Fruit fly (Drosophila melanogaster) whole organism, embryonic: ENCODE measurements around the gene Ctu2.
A peak's percentile ranks its signal among the peaks of the same experiment; 100 is the strongest.

Experiments used
- ATbp ChIP-seq: fragments of 200-800 bp; sonication (Bioruptor generic); optimal IDR thresholded peaks from 2 replicates; lab custom pipeline; 2017; ENCODE audit warnings: missing biosample characterization, mild to moderate bottlenecking, missing genetic modification characterization, missing genetic modification reagents
- Atf6 ChIP-seq: fragments of 200-800 bp; sonication (Bioruptor generic); IDR thresholded peaks from 2 replicates; pipeline ENCODE4 v1.3.6; 2022; ENCODE audit warnings: missing biosample characterization, missing genetic modification characterization
- CG10543 ChIP-seq: fragments of 200-800 bp; sonication (Bioruptor generic); optimal IDR thresholded peaks from 3 replicates; lab custom pipeline; 2017; ENCODE audit warnings: missing biosample characterization, mild to moderate bottlenecking, missing genetic modification characterization, moderate library complexity
- CG12236 ChIP-seq: fragments of 200-800 bp; sonication (Bioruptor generic); optimal IDR thresholded peaks from 2 replicates; lab custom pipeline; 2016; ENCODE audit warnings: missing biosample characterization, missing genetic modification characterization
- CG12659 ChIP-seq: fragments of 200-800 bp; sonication (Bioruptor generic); optimal IDR thresholded peaks from 3 replicates; lab custom pipeline; 2017; ENCODE audit warnings: mild to moderate bottlenecking, missing biosample characterization, missing genetic modification reagents, missing genetic modification characterization
- CG14860 ChIP-seq: fragments of 200-800 bp; sonication (Bioruptor generic); IDR thresholded peaks from 3 replicates; pipeline ENCODE4 v1.3.6; 2022; ENCODE audit warnings: missing biosample characterization, missing genetic modification characterization; ENCODE audit not compliant: partially characterized antibody
- CG30403 ChIP-seq: fragments of 200-800 bp; sonication (Bioruptor generic); optimal IDR thresholded peaks from 3 replicates; lab custom pipeline; 2016; ENCODE audit warnings: missing biosample characterization, missing genetic modification characterization
- CG3065 ChIP-seq: fragments of 200-800 bp; sonication (Bioruptor generic); optimal IDR thresholded peaks from 2 replicates; lab custom pipeline; 2016; ENCODE audit warnings: missing biosample characterization, missing genetic modification characterization
- CG3281 ChIP-seq: fragments of 200-800 bp; sonication (Bioruptor generic); optimal IDR thresholded peaks from 3 replicates; lab custom pipeline; 2017; ENCODE audit warnings: missing biosample characterization, mild to moderate bottlenecking, missing genetic modification characterization
- CG33213 ChIP-seq: fragments of 200-800 bp; sonication (Bioruptor generic); optimal IDR thresholded peaks from 3 replicates; lab custom pipeline; 2016; ENCODE audit warnings: missing biosample characterization, missing genetic modification characterization
- CG34376 ChIP-seq: fragments of 200-800 bp; sonication (Bioruptor generic); optimal IDR thresholded peaks from 2 replicates; lab custom pipeline; 2018; ENCODE audit warnings: missing biosample characterization, mild to moderate bottlenecking, missing genetic modification characterization
- CG3995 ChIP-seq: fragments of 200-800 bp; sonication (Bioruptor generic); optimal IDR thresholded peaks from 3 replicates; lab custom pipeline; 2016; ENCODE audit warnings: missing biosample characterization, missing genetic modification characterization
- CG4282 ChIP-seq: fragments of 200-800 bp; sonication (Bioruptor generic); optimal IDR thresholded peaks from 2 replicates; lab custom pipeline; 2016; ENCODE audit warnings: missing biosample characterization, missing genetic modification characterization
- CG6254 ChIP-seq: fragments of 200-800 bp; sonication (Bioruptor generic); optimal IDR thresholded peaks from 3 replicates; lab custom pipeline; 2017; ENCODE audit warnings: mild to moderate bottlenecking, missing biosample characterization, missing genetic modification reagents, missing genetic modification characterization
- CG8089 ChIP-seq: fragments of 200-800 bp; sonication (Bioruptor generic); optimal IDR thresholded peaks from 3 replicates; lab custom pipeline; 2016; ENCODE audit warnings: missing biosample characterization, missing genetic modification characterization
- CG8281 ChIP-seq: fragments of 200-800 bp; sonication (Bioruptor generic); optimal IDR thresholded peaks from 2 replicates; lab custom pipeline; 2018; ENCODE audit warnings: missing biosample characterization, mild to moderate bottlenecking, missing genetic modification characterization, moderate library complexity
- CG8478 ChIP-seq: fragments of >200 bp; optimal IDR thresholded peaks from 2 replicates; lab custom pipeline; 2018
- CG8924 ChIP-seq: fragments of 200-800 bp; optimal IDR thresholded peaks from 3 replicates; lab custom pipeline; 2019; ENCODE audit warnings: missing biosample characterization, mild to moderate bottlenecking, missing genetic modification characterization, moderate library complexity
- CG9215 ChIP-seq: fragments of 200-800 bp; sonication (Bioruptor generic); IDR thresholded peaks from 2 replicates; pipeline ENCODE4 v1.3.6; 2022; ENCODE audit warnings: missing biosample characterization, missing genetic modification characterization
- CG9932 ChIP-seq: fragments of 200-800 bp; sonication (Bioruptor generic); IDR thresholded peaks from 2 replicates; pipeline ENCODE4 v1.3.6; 2022; ENCODE audit warnings: missing biosample characterization, missing genetic modification characterization
- Dfd ChIP-seq, 2 experiments: fragments of >200 bp; optimal IDR thresholded peaks; 2 replicates each; lab custom pipeline; 2017; ENCODE audit warnings: missing biosample characterization in 2 of 2, missing genetic modification characterization in 2 of 2
- Dll ChIP-seq: fragments of 200-800 bp; sonication (Bioruptor generic); IDR thresholded peaks from 4 replicates; pipeline ENCODE4 v1.3.6; 2022; ENCODE audit warnings: missing biosample characterization, missing genetic modification characterization; ENCODE audit not compliant: partially characterized antibody
- Dp ChIP-seq: fragments of 200-800 bp; sonication (Bioruptor generic); optimal IDR thresholded peaks from 2 replicates; lab custom pipeline; 2018; ENCODE audit warnings: missing biosample characterization, mild to moderate bottlenecking, missing genetic modification characterization, moderate library complexity
- Ets65A ChIP-seq: fragments of 200-800 bp; sonication (Bioruptor generic); peaks from one replicate; lab custom pipeline; 2016; ENCODE audit warnings: missing biosample characterization, missing genetic modification characterization
- GATAe ChIP-seq: fragments of 200-800 bp; sonication (Bioruptor generic); conservative IDR thresholded peaks from 2 replicates; pipeline ENCODE4 v1.3.6; 2022; ENCODE audit warnings: missing biosample characterization, missing genetic modification characterization
- HmgZ ChIP-seq: fragments of 200-800 bp; sonication (Bioruptor generic); optimal IDR thresholded peaks from 2 replicates; lab custom pipeline; 2018; ENCODE audit warnings: missing biosample characterization, mild to moderate bottlenecking, missing genetic modification characterization
- MESR4 ChIP-seq: fragments of 200-800 bp; sonication (Bioruptor generic); optimal IDR thresholded peaks from 2 replicates; lab custom pipeline; 2018; ENCODE audit warnings: missing biosample characterization, mild to moderate bottlenecking, missing genetic modification characterization, moderate library complexity
- Med ChIP-seq: fragments of 200-800 bp; sonication (Bioruptor generic); peaks from one replicate; lab custom pipeline; 2016; ENCODE audit warnings: missing biosample characterization, missing genetic modification characterization, mild to moderate bottlenecking, inconsistent platforms, moderate library complexity
- Nf-YC ChIP-seq: fragments of 200-800 bp; optimal IDR thresholded peaks from 3 replicates; lab custom pipeline; 2019; ENCODE audit warnings: missing biosample characterization, mild to moderate bottlenecking, missing genetic modification characterization, moderate library complexity
- Ravus ChIP-seq: fragments of 200-800 bp; sonication (Bioruptor generic); IDR thresholded peaks from 2 replicates; pipeline ENCODE4 v1.3.6; 2022; ENCODE audit warnings: missing biosample characterization, missing genetic modification characterization
- Six4 ChIP-seq: fragments of 200-800 bp; sonication (Bioruptor generic); optimal IDR thresholded peaks from 2 replicates; lab custom pipeline; 2016; ENCODE audit warnings: missing biosample characterization, missing genetic modification characterization
- Ssrp ChIP-seq: fragments of 200-800 bp; sonication (Bioruptor generic); optimal IDR thresholded peaks from 2 replicates; lab custom pipeline; 2018; ENCODE audit warnings: missing biosample characterization, mild to moderate bottlenecking, missing genetic modification characterization, moderate library complexity
- ab ChIP-seq: fragments of 200-800 bp; sonication (Bioruptor generic); optimal IDR thresholded peaks from 2 replicates; lab custom pipeline; 2016; ENCODE audit warnings: missing biosample characterization, missing genetic modification characterization
- ash1 ChIP-seq: fragments of 200-800 bp; sonication (Bioruptor generic); optimal IDR thresholded peaks from 2 replicates; lab custom pipeline; 2018; ENCODE audit warnings: missing biosample characterization, mild to moderate bottlenecking, missing genetic modification characterization
- bbx ChIP-seq: fragments of 200-800 bp; sonication (Bioruptor generic); IDR thresholded peaks from 2 replicates; pipeline ENCODE4 v1.3.6; 2022; ENCODE audit warnings: missing biosample characterization, missing genetic modification characterization; ENCODE audit not compliant: partially characterized antibody
- bcd ChIP-seq: fragments of 200-800 bp; sonication (Bioruptor generic); optimal IDR thresholded peaks from 2 replicates; lab custom pipeline; 2017; ENCODE audit warnings: missing biosample characterization, mild to moderate bottlenecking, missing genetic modification characterization
- cad ChIP-seq: fragments of >200 bp; optimal IDR thresholded peaks from 2 replicates; lab custom pipeline; 2017; ENCODE audit warnings: missing biosample characterization, missing genetic modification characterization
- dysf ChIP-seq: fragments of 200-800 bp; sonication (Bioruptor generic); IDR thresholded peaks from 3 replicates; pipeline ENCODE4 v1.3.6; 2022; ENCODE audit warnings: missing biosample characterization, missing genetic modification characterization
- exex ChIP-seq: fragments of 200-800 bp; sonication (Bioruptor generic); optimal IDR thresholded peaks from 4 replicates; lab custom pipeline; 2018; ENCODE audit warnings: missing biosample characterization, mild to moderate bottlenecking, missing genetic modification characterization, moderate library complexity
- eyg ChIP-seq: fragments of 200-800 bp; sonication (Bioruptor generic); optimal IDR thresholded peaks from 3 replicates; lab custom pipeline; 2016; ENCODE audit warnings: missing biosample characterization, missing genetic modification characterization
- gfzf ChIP-seq: fragments of 200-800 bp; sonication (Bioruptor generic); optimal IDR thresholded peaks from 2 replicates; lab custom pipeline; 2016; ENCODE audit warnings: missing biosample characterization, mild to moderate bottlenecking, missing genetic modification characterization, moderate library complexity
- ken ChIP-seq: fragments of 200-800 bp; sonication (Bioruptor generic); IDR thresholded peaks from 3 replicates; pipeline ENCODE4 v1.3.6; 2022; ENCODE audit warnings: missing biosample characterization, missing genetic modification characterization
- lab ChIP-seq: fragments of 200-800 bp; sonication (Bioruptor generic); optimal IDR thresholded peaks from 3 replicates; lab custom pipeline; 2017; ENCODE audit warnings: missing biosample characterization, missing genetic modification characterization, mild to moderate bottlenecking, moderate library complexity, missing genetic modification reagents
- luna ChIP-seq: fragments of 200-800 bp; sonication (Bioruptor generic); optimal IDR thresholded peaks from 2 replicates; lab custom pipeline; 2016; ENCODE audit warnings: missing biosample characterization, missing genetic modification characterization
- org-1 ChIP-seq: fragments of 200-800 bp; sonication (Bioruptor generic); optimal IDR thresholded peaks from 2 replicates; lab custom pipeline; 2017; ENCODE audit warnings: missing biosample characterization, missing genetic modification characterization
- sc ChIP-seq, 3 experiments: fragments of >200 bp in 2 of 3; fragments of 200-800 bp in 1 of 3; sonication (Bioruptor generic) in 1 of 3; optimal IDR thresholded peaks; 2 replicates in 2 of 3; 3 replicates in 1 of 3; lab custom pipeline; 2017; ENCODE audit warnings: mild to moderate bottlenecking in 1 of 3, missing biosample characterization in 1 of 3, missing genetic modification characterization in 1 of 3, missing genetic modification reagents in 1 of 3
- sd ChIP-seq: fragments of 200-800 bp; sonication (Bioruptor generic); optimal IDR thresholded peaks from 3 replicates; lab custom pipeline; 2018; ENCODE audit warnings: missing biosample characterization, mild to moderate bottlenecking, missing genetic modification characterization, moderate library complexity
- unc-4 ChIP-seq: fragments of 200-800 bp; sonication (Bioruptor generic); IDR thresholded peaks from 2 replicates; pipeline ENCODE4 v1.3.6; 2022; ENCODE audit warnings: missing biosample characterization, missing genetic modification characterization; ENCODE audit not compliant: partially characterized antibody
- zfh1 ChIP-seq: fragments of 200-800 bp; sonication (Bioruptor generic); IDR thresholded peaks from 3 replicates; pipeline ENCODE4 v1.3.6; 2022; ENCODE audit warnings: missing biosample characterization, missing genetic modification characterization
- zfh2 ChIP-seq: fragments of 200-800 bp; sonication (Bioruptor generic); optimal IDR thresholded peaks from 2 replicates; lab custom pipeline; 2016; ENCODE audit warnings: missing biosample characterization, missing genetic modification characterization

Ctu2 gene

dm6 chr2L:19508361-19508918 lies 15.4 kb upstream of the Ctu2 start, which contains the start of gene cyst (continued):
- TF ChIP-seq Ets65A (peak; percentile 96), CG3065 (no peak), CG4282 (GFP tag; lab: Kevin White, UChicago) (peak; percentile 10), Ssrp (tag; lab: Kevin White, UChicago) (no peak), CG8924 (tag; lab: Kevin White, UChicago) (no peak), Nf-YC (tag; lab: Kevin White, UChicago) (no peak), CG3281 (GFP tag; lab: Kevin White, UChicago) (peak; percentile 31), zfh2 (GFP tag; lab: Kevin White, UChicago) (peak; percentile 62), ab (GFP tag; lab: Kevin White, UChicago) (no peak), Ravus (no peak), eyg (GFP tag; lab: Kevin White, UChicago) (peak; percentile 43), bbx (GFP tag; lab: Robert Waterston, UW) (peak; percentile 98), Dp (GFP tag; lab: Kevin White, UChicago) (peak; percentile 86), sc (optimal IDR thresholded peaks at IDR 0.05; lab: Kevin White, UChicago) (no peak), sc (GFP tag; optimal IDR thresholded peaks at IDR 0.05; lab: Kevin White, UChicago) (no peak), cad (GFP tag; lab: Kevin White, UChicago) (no peak), ATbp (GFP tag; lab: Kevin White, UChicago) (no peak), ash1 (GFP tag; lab: Kevin White, UChicago) (no peak), MESR4 (GFP tag; lab: Kevin White, UChicago) (peak; percentile 82), sd (tag; lab: Kevin White, UChicago) (peak; percentile 64)

- TF ChIP-seq Dll (no peak), dysf (no peak), CG10543 (GFP tag; lab: Kevin White, UChicago) (peak; percentile 43), CG8089 (no peak), Six4 (GFP tag; lab: Kevin White, UChicago) (no peak), Dfd (GFP tag; optimal IDR thresholded peaks at IDR 0.05; lab: Kevin White, UChicago) (no peak), CG34376 (GFP tag; lab: Kevin White, UChicago) (peak; percentile 47), zfh1 (no peak), Atf6 (GFP tag; lab: Robert Waterston, UW) (no peak), CG9932 (GFP tag; lab: Robert Waterston, UW) (no peak), bcd (GFP tag; lab: Kevin White, UChicago) (no peak), CG30403 (GFP tag; lab: Kevin White, UChicago) (no peak), HmgZ (tag; lab: Kevin White, UChicago) (peak; percentile 51), CG12236 (GFP tag; lab: Kevin White, UChicago) (no peak), CG3995 (GFP tag; lab: Kevin White, UChicago) (no peak), GATAe (GFP tag; lab: Robert Waterston, UW) (peak; percentile 87), CG8281 (tag; lab: Kevin White, UChicago) (no peak), CG12659 (GFP tag; lab: Kevin White, UChicago) (no peak), unc-4 (no peak), CG8478 (lab: Kevin White, UChicago) (no peak), CG33213 (GFP tag; lab: Kevin White, UChicago) (no peak), CG6254 (GFP tag; lab: Kevin White, UChicago) (no peak), Med (peak; percentile 8), org-1 (GFP tag; lab: Kevin White, UChicago) (no peak), exex (tag; lab: Kevin White, UChicago) (peak; percentile 70), CG9215 (GFP tag; lab: Robert Waterston, UW) (no peak), CG14860 (GFP tag; lab: Robert Waterston, UW) (no peak), luna (GFP tag; lab: Kevin White, UChicago) (no peak), lab (GFP tag; lab: Kevin White, UChicago) (no peak), ken (no peak), gfzf (GFP tag; lab: Kevin White, UChicago) (no peak)
Observed at dm6 chr2L:19506323-19506722, 13.3 kb upstream of the Ctu2 start.
